Worm (Caenorhabditis elegans) whole organism, young adult: ENCODE results near the gene sds-22.
A peak's percentile ranks its signal among the peaks of the same experiment; 100 is the strongest.

Experiments used
- B0035.1 ChIP-seq: sonication (generic microtip); optimal IDR thresholded peaks from 2 replicates; lab custom pipeline; 2016; ENCODE audit warnings: missing genetic modification characterization, mild to moderate bottlenecking, missing compliant biosample characterization, missing genotype, missing genetic modification reagents
- F10E7.11 ChIP-seq: sonication (generic microtip); optimal IDR thresholded peaks from 2 replicates; lab custom pipeline; 2017; ENCODE audit warnings: mild to moderate bottlenecking, missing genetic modification characterization, moderate library complexity, missing compliant biosample characterization
- F22D6.2 ChIP-seq: sonication (generic microtip); optimal IDR thresholded peaks from 2 replicates; lab custom pipeline; 2016; ENCODE audit warnings: mild to moderate bottlenecking, missing genetic modification characterization, missing compliant biosample characterization
- F39B2.1 ChIP-seq: fragments of 200-800 bp; sonication (Bioruptor generic); IDR thresholded peaks from 2 replicates; pipeline ENCODE4 v1.3.6; 2022; ENCODE audit warnings: missing genetic modification reagents, missing genetic modification characterization, missing compliant biosample characterization
- F52B5.7 ChIP-seq: sonication (generic microtip); optimal IDR thresholded peaks from 2 replicates; lab custom pipeline; 2016; ENCODE audit warnings: mild to moderate bottlenecking, missing genetic modification characterization, missing compliant biosample characterization
- K11D2.4 ChIP-seq: fragments of 200-800 bp; sonication (Bioruptor generic); IDR thresholded peaks from 2 replicates; pipeline ENCODE4 v1.3.6; 2022; ENCODE audit warnings: missing genetic modification reagents, missing genetic modification characterization, missing compliant biosample characterization
- K12H6.12 ChIP-seq: fragments of 200-800 bp; sonication (Bioruptor generic); optimal IDR thresholded peaks from 2 replicates; lab custom pipeline; 2018; ENCODE audit warnings: mild to moderate bottlenecking, missing genetic modification characterization, missing compliant biosample characterization
- T26A5.8 ChIP-seq: sonication (generic microtip); optimal IDR thresholded peaks from 2 replicates; lab custom pipeline; 2016; ENCODE audit warnings: missing genetic modification characterization, missing compliant biosample characterization
- Y67H2A.10 ChIP-seq: fragments of 200-800 bp; sonication (Bioruptor generic); conservative IDR thresholded peaks from 2 replicates; pipeline ENCODE4 v1.3.6; 2022; ENCODE audit warnings: missing genetic modification reagents, missing genetic modification characterization, missing compliant biosample characterization
- akir-1 ChIP-seq: fragments of 200-800 bp; sonication (Bioruptor generic); optimal IDR thresholded peaks from 2 replicates; lab custom pipeline; 2018; ENCODE audit warnings: mild to moderate bottlenecking, missing genetic modification characterization, moderate library complexity, missing compliant biosample characterization
- ama-1 ChIP-seq, 3 experiments: fragments of 150-350 bp in 1 of 3; sonication (generic microtip) in 2 of 3; optimal IDR thresholded peaks; 2 replicates each; lab custom pipeline; 2014 to 2018; ENCODE audit warnings: missing biosample characterization in 2 of 3, missing genetic modification characterization in 2 of 3, missing genetic modification reagents in 2 of 3
- attf-3 ChIP-seq: fragments of 200-800 bp; sonication (Bioruptor generic); conservative IDR thresholded peaks from 2 replicates; pipeline ENCODE4 v1.3.6; 2022; ENCODE audit warnings: missing genetic modification reagents, missing genetic modification characterization, missing compliant biosample characterization
- ccch-3 ChIP-seq: fragments of 200-800 bp; sonication (Bioruptor generic); optimal IDR thresholded peaks from 2 replicates; lab custom pipeline; 2018; ENCODE audit warnings: mild to moderate bottlenecking, missing genetic modification characterization, missing compliant biosample characterization
- cebp-1 ChIP-seq, 2 experiments: fragments of 200-800 bp in 1 of 2; sonication (Bioruptor generic) in 1 of 2; sonication (generic microtip) in 1 of 2; IDR thresholded peaks in 1 of 2; optimal IDR thresholded peaks in 1 of 2; 2 replicates each; pipeline versions ENCODE4 v1.3.6 to Lab custom; 2017 to 2022; ENCODE audit warnings: missing compliant biosample characterization in 2 of 2, missing genetic modification characterization in 2 of 2, mild to moderate bottlenecking in 1 of 2, missing genetic modification reagents in 1 of 2, moderate library complexity in 1 of 2
- ceh-91 ChIP-seq: fragments of 200-800 bp; sonication (Bioruptor generic); IDR thresholded peaks from 2 replicates; pipeline ENCODE4 v1.3.6; 2022; ENCODE audit warnings: missing genetic modification reagents, missing genetic modification characterization, missing compliant biosample characterization
- dox-1 ChIP-seq: fragments of 200-800 bp; sonication (Bioruptor generic); IDR thresholded peaks from 2 replicates; pipeline ENCODE4 v1.3.6; 2022; ENCODE audit warnings: missing genetic modification reagents, missing genetic modification characterization, missing compliant biosample characterization
- fkh-3 ChIP-seq: sonication (generic microtip); optimal IDR thresholded peaks from 2 replicates; lab custom pipeline; 2016; ENCODE audit warnings: mild to moderate bottlenecking, missing genetic modification characterization, missing compliant biosample characterization
- gei-17 ChIP-seq: fragments of 200-800 bp; sonication (Bioruptor generic); optimal IDR thresholded peaks from 2 replicates; lab custom pipeline; 2018; ENCODE audit warnings: mild to moderate bottlenecking, missing genetic modification characterization, missing compliant biosample characterization
- hrde-1 ChIP-seq: sonication (generic microtip); optimal IDR thresholded peaks from 2 replicates; lab custom pipeline; 2016; ENCODE audit warnings: missing genetic modification characterization, mild to moderate bottlenecking, missing compliant biosample characterization, moderate library complexity, missing genotype, missing genetic modification reagents, borderline replicate concordance
- hsf-1 ChIP-seq: fragments of 200-800 bp; sonication (Bioruptor generic); IDR thresholded peaks from 2 replicates; pipeline ENCODE4 v1.3.6; 2022; ENCODE audit warnings: missing genetic modification reagents, missing genetic modification characterization, missing compliant biosample characterization
- let-526 ChIP-seq: fragments of 200-800 bp; sonication (Bioruptor generic); IDR thresholded peaks from 2 replicates; pipeline ENCODE4 v1.3.6; 2022; ENCODE audit warnings: missing genetic modification reagents, missing genetic modification characterization, missing compliant biosample characterization
- let-607 ChIP-seq, 2 experiments: fragments of 200-800 bp in 1 of 2; sonication (Bioruptor generic) in 1 of 2; sonication (generic microtip) in 1 of 2; optimal IDR thresholded peaks; 2 replicates each; lab custom pipeline; 2016 to 2018; ENCODE audit warnings: mild to moderate bottlenecking in 2 of 2, missing compliant biosample characterization in 2 of 2, missing genetic modification characterization in 2 of 2, moderate library complexity in 2 of 2, missing genotype in 1 of 2
- lin-35 ChIP-seq, 3 experiments: fragments of 150-350 bp in 2 of 3; sonication (generic microtip) in 1 of 3; optimal IDR thresholded peaks; 2 replicates each; lab custom pipeline; 2014 to 2018; ENCODE audit warnings: missing biosample characterization in 3 of 3, missing genetic modification characterization in 3 of 3, missing genetic modification reagents in 3 of 3
- madf-10 ChIP-seq: sonication (generic microtip); optimal IDR thresholded peaks from 2 replicates; lab custom pipeline; 2016; ENCODE audit warnings: mild to moderate bottlenecking, missing genetic modification characterization, missing compliant biosample characterization
- madf-3 ChIP-seq: fragments of 200-800 bp; sonication (Bioruptor generic); IDR thresholded peaks from 2 replicates; pipeline ENCODE4 v1.3.6; 2022; ENCODE audit warnings: missing genetic modification reagents, missing genetic modification characterization, missing compliant biosample characterization
- mcd-1 ChIP-seq: fragments of 200-800 bp; sonication (Bioruptor generic); IDR thresholded peaks from 2 replicates; pipeline ENCODE4 v1.3.6; 2022; ENCODE audit warnings: missing genetic modification reagents, missing genetic modification characterization, missing compliant biosample characterization
- mel-28 ChIP-seq: sonication (generic microtip); optimal IDR thresholded peaks from 2 replicates; lab custom pipeline; 2016; ENCODE audit warnings: borderline replicate concordance, mild to moderate bottlenecking, missing genetic modification characterization, missing compliant biosample characterization
- mes-4 ChIP-seq: sonication (generic microtip); optimal IDR thresholded peaks from 2 replicates; lab custom pipeline; 2016; ENCODE audit warnings: missing genotype, missing genetic modification characterization, missing compliant biosample characterization
- mxl-1 ChIP-seq: sonication (generic microtip); optimal IDR thresholded peaks from 2 replicates; lab custom pipeline; 2016; ENCODE audit warnings: missing genetic modification characterization, missing compliant biosample characterization
- nfya-2 ChIP-seq: fragments of 200-800 bp; sonication (Bioruptor generic); IDR thresholded peaks from 2 replicates; pipeline ENCODE4 v1.3.6; 2022; ENCODE audit warnings: missing genetic modification reagents, missing genetic modification characterization, missing compliant biosample characterization
- nhr-120 ChIP-seq: fragments of 200-800 bp; sonication (Bioruptor generic); IDR thresholded peaks from 2 replicates; pipeline ENCODE4 v1.3.6; 2022; ENCODE audit warnings: missing genetic modification characterization, missing compliant biosample characterization
- nhr-179 ChIP-seq: sonication (generic microtip); optimal IDR thresholded peaks from 2 replicates; lab custom pipeline; 2016; ENCODE audit warnings: mild to moderate bottlenecking, missing genetic modification characterization, missing compliant biosample characterization
- nhr-80 ChIP-seq: sonication (generic microtip); optimal IDR thresholded peaks from 2 replicates; lab custom pipeline; 2016; ENCODE audit warnings: missing genetic modification characterization, missing compliant biosample characterization
- nhr-90 ChIP-seq: sonication (generic microtip); optimal IDR thresholded peaks from 2 replicates; lab custom pipeline; 2016; ENCODE audit warnings: missing genotype, mild to moderate bottlenecking, missing genetic modification characterization, missing compliant biosample characterization
- pha-4 ChIP-seq: fragments of 150-350 bp; sonication (generic microtip); optimal IDR thresholded peaks from 2 replicates; lab custom pipeline; 2014; ENCODE audit warnings: missing biosample characterization, missing genetic modification reagents, missing genetic modification characterization
- rcor-1 ChIP-seq: fragments of 200-800 bp; sonication (Bioruptor generic); IDR thresholded peaks from 2 replicates; pipeline ENCODE4 v1.3.6; 2022; ENCODE audit warnings: missing genetic modification reagents, missing genetic modification characterization, missing compliant biosample characterization
- rec-8 ChIP-seq, 2 experiments: sonication (generic microtip); optimal IDR thresholded peaks; 2 replicates each; lab custom pipeline; 2016; ENCODE audit warnings: mild to moderate bottlenecking in 2 of 2, missing genetic modification characterization in 2 of 2, missing genetic modification reagents in 2 of 2, missing genotype in 2 of 2, missing biosample characterization in 1 of 2, missing compliant biosample characterization in 1 of 2, moderate library complexity in 1 of 2
- sdz-38 ChIP-seq: sonication (generic microtip); optimal IDR thresholded peaks from 2 replicates; lab custom pipeline; 2016; ENCODE audit warnings: missing genotype, missing genetic modification characterization, missing compliant biosample characterization
- snpc-1.3 ChIP-seq: sonication (generic microtip); optimal IDR thresholded peaks from 2 replicates; lab custom pipeline; 2017; ENCODE audit warnings: missing genetic modification characterization, mild to moderate bottlenecking, missing compliant biosample characterization, antibody characterized with exemption, moderate library complexity, missing genotype, missing genetic modification reagents; ENCODE audit not compliant: insufficient read depth
- snpc-3.4 ChIP-seq: sonication (generic microtip); optimal IDR thresholded peaks from 2 replicates; lab custom pipeline; 2017; ENCODE audit warnings: missing genetic modification characterization, mild to moderate bottlenecking, missing compliant biosample characterization, antibody characterized with exemption, moderate library complexity, missing genotype, missing genetic modification reagents
- somi-1 ChIP-seq: fragments of 200-800 bp; sonication (Bioruptor generic); optimal IDR thresholded peaks from 2 replicates; lab custom pipeline; 2018; ENCODE audit warnings: mild to moderate bottlenecking, missing genetic modification characterization, missing compliant biosample characterization
- tbx-9 ChIP-seq: sonication (generic microtip); optimal IDR thresholded peaks from 2 replicates; lab custom pipeline; 2016; ENCODE audit warnings: borderline replicate concordance, missing genetic modification characterization, inconsistent platforms, missing compliant biosample characterization
- unc-62 ChIP-seq: fragments of 150-350 bp; optimal IDR thresholded peaks from 2 replicates; lab custom pipeline; 2014; ENCODE audit warnings: missing biosample characterization, missing genetic modification reagents, missing genetic modification characterization
- zfh-2 ChIP-seq: fragments of 200-800 bp; sonication (Bioruptor generic); conservative IDR thresholded peaks from 2 replicates; pipeline ENCODE4 v1.3.6; 2022; ENCODE audit warnings: missing genetic modification reagents, missing genetic modification characterization, missing compliant biosample characterization
- ztf-22 ChIP-seq: fragments of 200-800 bp; sonication (Bioruptor generic); optimal IDR thresholded peaks from 2 replicates; lab custom pipeline; 2018; ENCODE audit warnings: mild to moderate bottlenecking, missing genetic modification characterization, moderate library complexity, missing compliant biosample characterization
- ztf-25 ChIP-seq: fragments of 200-800 bp; sonication (Bioruptor generic); IDR thresholded peaks from 2 replicates; pipeline ENCODE4 v1.3.6; 2022; ENCODE audit warnings: missing genetic modification reagents, missing genetic modification characterization, missing compliant biosample characterization
- ztf-28 ChIP-seq: fragments of 200-800 bp; sonication (Bioruptor generic); IDR thresholded peaks from 2 replicates; pipeline ENCODE4 v1.3.6; 2022; ENCODE audit warnings: missing genetic modification reagents, missing genetic modification characterization, missing compliant biosample characterization
- ztf-6 ChIP-seq: fragments of 200-800 bp; sonication (Bioruptor generic); IDR thresholded peaks from 2 replicates; pipeline ENCODE4 v1.3.6; 2022; ENCODE audit warnings: missing genetic modification reagents, missing genetic modification characterization, missing compliant biosample characterization

The sds-22 gene

ce11 chrII:7900190-7900672 lies 42.0 kb downstream of the sds-22 start, which contains the start of gene rev-1:
Gene rev-1 (plus strand): TSS chrII:7900622.
- TF ChIP-seq snpc-1.3 (no peak), ccch-3 (GFP tag; lab: Kevin White, UChicago) (no peak), gei-17 (GFP tag; lab: Kevin White, UChicago) (no peak), akir-1 (GFP tag; lab: Kevin White, UChicago) (no peak), mxl-1 (no peak), fkh-3 (no peak), snpc-3.4 (tag; lab: Kevin White, UChicago) (no peak), rcor-1 (GFP tag; lab: Robert Waterston, UW) (peak; percentile 45; the same call in 1 of the 2 replicates), hsf-1 (GFP tag; lab: Robert Waterston, UW) (no peak), madf-10 (tag; lab: Kevin White, UChicago) (no peak), F39B2.1 (GFP tag; lab: Robert Waterston, UW) (peak; percentile 84), ztf-22 (no peak), sdz-38 (tag; lab: Kevin White, UChicago) (no peak), somi-1 (no peak), dox-1 (GFP tag; lab: Robert Waterston, UW) (no peak), nhr-179 (no peak), T26A5.8 (tag; lab: Kevin White, UChicago) (no peak), tbx-9 (tag; lab: Kevin White, UChicago) (peak; percentile 4), hrde-1 (no peak), lin-35 (GFP tag; optimal IDR thresholded peaks at IDR 0.05; lab: Kevin White, UChicago) (no peak), K11D2.4 (no peak), nhr-120 (GFP tag; lab: Robert Waterston, UW) (no peak), mes-4 (no peak), madf-3 (no peak), nhr-80 (tag; lab: Kevin White, UChicago) (no peak), mcd-1 (GFP tag; lab: Robert Waterston, UW) (no peak), cebp-1 (GFP tag; IDR thresholded peaks at IDR 0.05; lab: Robert Waterston, UW) (no peak), cebp-1 (tag; optimal IDR thresholded peaks at IDR 0.05; lab: Kevin White, UChicago) (peak; percentile 11), attf-3 (GFP tag; lab: Robert Waterston, UW) (no peak), zfh-2 (no peak), nfya-2 (GFP tag; lab: Robert Waterston, UW) (no peak), ztf-6 (GFP tag; lab: Robert Waterston, UW) (no peak), B0035.1 (tag; lab: Kevin White, UChicago) (no peak), F52B5.7 (no peak), ztf-28 (GFP tag; lab: Robert Waterston, UW) (no peak), F22D6.2 (tag; lab: Kevin White, UChicago) (no peak), ama-1 (optimal IDR thresholded peaks at IDR 0.05; lab: Kevin White, UChicago) (no peak), ama-1 (GFP tag; optimal IDR thresholded peaks at IDR 0.05; lab: Kevin White, UChicago) (no peak), K12H6.12 (tag; lab: Kevin White, UChicago) (no peak), rec-8 (tag; optimal IDR thresholded peaks at IDR 0.05; lab: Kevin White, UChicago) (no peak), let-526 (GFP tag; lab: Robert Waterston, UW) (no peak), nhr-90 (tag; lab: Kevin White, UChicago) (no peak), Y67H2A.10 (GFP tag; lab: Robert Waterston, UW) (no peak), mel-28 (tag; lab: Kevin White, UChicago) (no peak), unc-62 (GFP tag; lab: Kevin White, UChicago) (no peak), ceh-91 (no peak), let-607 (tag; optimal IDR thresholded peaks at IDR 0.05; lab: Kevin White, UChicago) (no peak), pha-4 (no peak), ztf-25 (GFP tag; lab: Robert Waterston, UW) (no peak), F10E7.11 (tag; lab: Kevin White, UChicago) (no peak)
